Worm (Caenorhabditis elegans) whole organism, dauer: ENCODE results near the gene K10G4.3.

Experiments used
- unc-62 ChIP-seq: sonication (generic microtip); optimal IDR thresholded peaks from 2 replicates; lab custom pipeline; 2017; ENCODE audit warnings: missing biosample characterization, missing genetic modification reagents, missing genetic modification characterization

Gene K10G4.3

ce11 chrV:17251364-17251961, 13.3 kb downstream of the K10G4.3 start, which contains the start of gene Y61B8A.6:
Y61B8A.6 (plus strand) TSS chrV:17251911.
- TF ChIP-seq unc-62: no peak

ce11 chrV:17248915-17249314, 15.8 kb downstream of the K10G4.3 start, which contains the start of gene clec-243:
clec-243 (minus strand) TSS chrV:17249015.
- no peak for TF ChIP-seq unc-62

ce11 chrV:17245406-17245805, 19.3 kb downstream of the K10G4.3 start, which contains the start of gene clec-242:
clec-242 (minus strand) TSS chrV:17245506.
- no peak for TF ChIP-seq unc-62

ce11 chrV:17243016-17243415, 21.7 kb downstream of the K10G4.3 start:
- TF ChIP-seq unc-62: no peak

- no peak for TF ChIP-seq unc-62
Measured at ce11 chrV:17242552-17242951, 22.2 kb downstream of the K10G4.3 start, which contains the start of gene Y68A4B.3. Y68A4B.3 (minus strand) TSS chrV:17242652.

DNA sequence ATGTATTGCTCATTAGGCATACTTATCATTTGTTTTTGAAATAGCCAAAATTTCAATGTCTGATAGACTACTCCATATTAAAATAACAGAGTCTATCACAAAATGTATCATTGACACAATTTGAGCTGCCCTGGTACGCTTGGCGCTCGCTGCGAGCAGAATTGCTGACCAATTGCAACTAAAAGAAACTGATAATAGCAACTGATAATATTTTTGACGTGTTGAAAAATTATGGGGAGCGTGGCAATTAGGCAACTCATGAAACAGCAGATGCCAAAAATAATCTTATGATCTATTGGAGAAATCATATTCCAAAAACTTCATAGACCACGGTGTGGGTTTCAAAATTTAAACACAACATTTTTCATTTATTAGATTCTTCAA, 23.5 kb downstream of the K10G4.3 start:
- TF ChIP-seq unc-62: no peak

DNA sequence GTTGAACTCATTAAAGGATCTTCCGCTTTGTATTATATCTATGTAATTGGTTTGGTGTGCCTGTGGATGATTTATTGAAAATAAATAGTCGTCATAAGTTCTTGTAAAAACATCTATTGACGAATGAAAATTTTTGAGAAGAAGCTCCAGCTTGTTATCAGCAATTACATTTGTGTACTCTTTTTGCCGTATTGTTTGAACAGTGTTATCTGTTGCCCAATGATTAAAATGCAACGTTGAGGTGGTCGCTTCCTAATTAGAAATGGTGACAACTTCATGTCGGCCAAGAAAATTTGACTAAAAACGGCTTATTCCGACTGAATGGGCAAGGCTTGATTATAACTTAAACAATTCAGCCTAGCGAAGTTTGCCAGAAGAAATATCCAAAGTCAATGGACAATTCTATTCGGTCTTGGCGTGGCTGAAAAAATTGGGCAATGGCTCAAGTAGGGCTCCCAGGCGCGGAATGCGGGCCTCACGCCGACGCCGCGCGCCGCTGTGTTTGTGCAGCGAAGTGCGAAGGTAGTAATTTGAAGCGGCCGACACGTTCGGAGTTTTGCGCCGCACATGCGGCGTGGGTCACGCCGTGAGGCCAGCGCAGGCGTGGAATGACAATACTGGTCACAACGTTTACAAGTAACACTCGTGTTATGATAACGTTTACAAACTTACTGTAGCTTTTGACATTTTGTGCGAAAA, 24.0 kb downstream of the K10G4.3 start:
- no peak for TF ChIP-seq unc-62

DNA sequence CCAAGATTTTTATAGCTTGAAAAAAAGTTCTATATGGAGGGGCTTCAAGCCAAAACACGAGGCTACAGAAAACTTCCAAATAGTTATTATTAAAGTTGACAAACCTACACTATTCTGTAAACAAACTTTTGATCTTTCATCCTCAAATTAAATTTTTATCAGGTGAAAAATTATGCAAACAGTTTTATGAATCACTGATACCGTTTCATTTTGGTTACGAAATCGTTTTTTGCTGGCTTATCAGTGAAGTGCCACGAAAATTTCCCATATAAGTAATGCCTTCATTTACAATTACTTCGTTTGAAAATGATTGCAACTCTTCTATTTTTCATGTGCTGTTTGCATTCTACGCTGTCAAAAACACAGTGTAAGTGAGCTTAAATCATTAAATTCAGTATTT, 26.0 kb downstream of the K10G4.3 start, which contains the start of gene T19C9.8:
Gene T19C9.8 (plus strand): TSS at position 299 of the 400 bp plus-strand sequence.
- no peak for TF ChIP-seq unc-62

ce11 chrV:17236345-17236744, 28.4 kb downstream of the K10G4.3 start, which contains the start of gene T19C9.10:
T19C9.10 (plus strand) TSS chrV:17236592.
- TF ChIP-seq unc-62: no peak

ce11 chrV:17232403-17232802, 32.4 kb downstream of the K10G4.3 start:
- TF ChIP-seq unc-62: no peak

DNA sequence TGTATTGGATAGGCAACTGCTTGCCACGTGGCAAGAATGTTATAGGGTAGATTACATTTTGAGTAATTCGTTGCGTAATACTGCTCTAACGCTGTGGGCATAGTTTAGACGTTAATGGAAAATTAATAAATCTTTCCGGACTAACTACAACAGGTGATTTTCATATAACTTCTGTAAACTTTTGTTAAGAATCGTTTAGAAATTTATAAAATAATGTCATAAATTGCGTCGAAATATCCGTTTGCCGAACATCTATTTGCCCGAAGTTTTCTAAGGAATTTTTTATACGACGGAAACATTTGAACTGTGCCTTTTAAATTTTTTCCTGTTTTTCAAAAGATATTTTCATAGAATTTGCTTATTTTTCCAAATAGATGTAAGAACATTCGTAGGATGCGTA, 38.6 kb downstream of the K10G4.3 start, which contains the start of gene srh-112:
Gene srh-112 (minus strand): TSS at position 101 of the 400 bp plus-strand sequence.
- TF ChIP-seq unc-62: no peak

DNA sequence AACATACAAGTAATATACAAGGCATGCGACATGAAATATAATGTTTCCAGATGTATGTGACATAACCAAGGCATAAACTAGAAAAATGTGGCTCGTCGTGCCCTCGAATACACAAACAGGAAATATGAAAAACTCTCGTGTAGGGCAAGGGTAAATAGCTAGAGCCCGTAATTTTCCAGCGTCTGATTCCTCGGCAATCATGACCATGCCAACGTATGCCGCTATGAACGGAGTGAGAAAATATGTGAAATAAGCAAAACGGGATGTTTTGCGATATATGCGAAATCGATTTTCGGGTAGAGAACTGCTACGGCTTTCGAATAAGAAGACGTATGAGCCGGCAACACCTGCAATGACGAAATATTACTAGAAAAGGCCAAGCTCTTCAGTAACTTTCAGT, 39.4 kb downstream of the K10G4.3 start, which contains the start of gene scl-25:
Gene scl-25 (plus strand): TSS at position 301 of the 400 bp plus-strand sequence.
- TF ChIP-seq unc-62: no peak

DNA sequence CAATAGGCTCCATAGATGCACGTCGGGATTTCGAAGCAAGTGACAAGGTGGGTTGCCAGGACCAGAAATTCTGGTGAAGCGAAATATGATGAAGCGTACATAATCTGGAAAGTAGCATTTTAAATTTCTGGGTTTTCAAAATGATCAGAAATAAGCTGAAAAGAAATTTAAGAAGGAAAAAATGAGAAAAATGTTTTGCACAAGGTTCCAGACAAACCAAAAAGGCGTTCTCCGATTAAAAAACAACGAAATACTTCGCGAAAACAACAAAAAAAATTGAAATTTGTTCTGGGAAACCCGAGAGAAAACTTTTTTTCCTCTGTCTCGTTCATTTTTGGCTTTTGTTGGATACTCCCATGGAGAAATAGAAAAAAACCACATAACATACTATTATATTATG, 41.5 kb downstream of the K10G4.3 start, which contains the start of gene srh-252:
Gene srh-252 (minus strand): TSS at position 101 of the 400 bp plus-strand sequence.
- no peak for TF ChIP-seq unc-62

ce11 chrV:17220345-17220744, 44.4 kb downstream of the K10G4.3 start, which contains the start of gene srh-109:
srh-109 (minus strand) TSS chrV:17220445.
- TF ChIP-seq unc-62: no peak

ce11 chrV:17217690-17218089, 47.1 kb downstream of the K10G4.3 start, which contains the start of gene srbc-62:
srbc-62 (plus strand) TSS chrV:17217990.
- no peak for TF ChIP-seq unc-62

DNA sequence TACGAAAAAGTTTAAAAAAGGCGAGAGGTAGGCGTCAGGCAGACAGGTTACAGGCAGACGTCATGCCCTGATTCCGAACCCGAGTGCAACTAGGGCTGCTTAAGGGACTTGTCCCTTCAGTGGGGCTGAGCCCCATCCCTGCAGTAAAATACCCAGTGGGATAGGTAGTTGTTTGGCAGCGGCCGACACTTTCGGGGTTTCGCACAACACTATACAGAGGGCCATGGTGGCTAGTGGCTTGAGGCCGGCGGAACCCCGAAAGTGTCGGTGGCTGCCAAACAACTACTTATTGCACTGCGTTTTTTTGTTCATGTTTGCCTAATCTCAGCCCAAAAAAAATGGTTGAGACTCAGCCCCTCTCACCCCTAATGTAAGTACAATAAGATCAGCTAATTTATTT, 49.2 kb downstream of the K10G4.3 start:
- no peak for TF ChIP-seq unc-62
